Worm (Caenorhabditis elegans) whole organism, late embryonic: ENCODE results near the gene T01D1.7.

Experiments
- C38D4.7 ChIP-seq: fragments of 200-800 bp; sonication (Bioruptor generic); optimal IDR thresholded peaks from 2 replicates; lab custom pipeline; 2018; ENCODE audit warnings: mild to moderate bottlenecking, missing genetic modification characterization, moderate library complexity, missing compliant biosample characterization
- K02D7.2 ChIP-seq: sonication (generic microtip); optimal IDR thresholded peaks from 2 replicates; lab custom pipeline; 2017; ENCODE audit warnings: mild to moderate bottlenecking, missing genetic modification characterization, missing compliant biosample characterization
- K09A11.1 ChIP-seq: sonication (generic microtip); optimal IDR thresholded peaks from 2 replicates; lab custom pipeline; 2017; ENCODE audit warnings: antibody characterized with exemption, mild to moderate bottlenecking, missing genetic modification characterization, missing compliant biosample characterization; ENCODE audit not compliant: insufficient read depth
- ahr-1 ChIP-seq: sonication (generic microtip); optimal IDR thresholded peaks from 2 replicates; lab custom pipeline; 2016; ENCODE audit warnings: missing genetic modification characterization, missing compliant biosample characterization
- ama-1 ChIP-seq: fragments of 150-350 bp; optimal IDR thresholded peaks from 2 replicates; lab custom pipeline; 2014
- ceh-18 ChIP-seq: sonication (generic microtip); optimal IDR thresholded peaks from 2 replicates; lab custom pipeline; 2016; ENCODE audit warnings: missing genetic modification characterization, missing compliant biosample characterization
- ceh-19 ChIP-seq: fragments of 200-800 bp; sonication (Bioruptor generic); optimal IDR thresholded peaks from 2 replicates; lab custom pipeline; 2018; ENCODE audit warnings: mild to moderate bottlenecking, missing genetic modification characterization, missing compliant biosample characterization
- ceh-2 ChIP-seq: sonication (generic microtip); optimal IDR thresholded peaks from 2 replicates; lab custom pipeline; 2016; ENCODE audit warnings: missing genotype, missing genetic modification characterization, missing compliant biosample characterization
- ceh-22 ChIP-seq: sonication (generic microtip); optimal IDR thresholded peaks from 2 replicates; lab custom pipeline; 2017; ENCODE audit warnings: missing biosample characterization, missing genetic modification characterization
- elt-2 ChIP-seq: sonication (generic microtip); optimal IDR thresholded peaks from 2 replicates; lab custom pipeline; 2016; ENCODE audit warnings: missing genetic modification reagents, missing genetic modification characterization, missing compliant biosample characterization
- elt-4 ChIP-seq: sonication (generic microtip); optimal IDR thresholded peaks from 2 replicates; lab custom pipeline; 2016; ENCODE audit warnings: missing genetic modification characterization, missing compliant biosample characterization
- ets-4 ChIP-seq: sonication (generic microtip); optimal IDR thresholded peaks from 2 replicates; lab custom pipeline; 2016; ENCODE audit warnings: missing genetic modification characterization, missing compliant biosample characterization
- eyg-1 ChIP-seq: sonication (generic microtip); optimal IDR thresholded peaks from 2 replicates; lab custom pipeline; 2016; ENCODE audit warnings: missing genotype, missing genetic modification characterization, missing compliant biosample characterization
- fax-1 ChIP-seq: sonication (generic microtip); optimal IDR thresholded peaks from 2 replicates; lab custom pipeline; 2016; ENCODE audit warnings: missing genotype, missing genetic modification characterization, missing compliant biosample characterization
- fkh-10 ChIP-seq: fragments of 150-350 bp; optimal IDR thresholded peaks from 2 replicates; lab custom pipeline; 2014; ENCODE audit warnings: missing biosample characterization, missing genetic modification reagents, missing genetic modification characterization
- gmeb-2 ChIP-seq: sonication (generic microtip); optimal IDR thresholded peaks from 2 replicates; lab custom pipeline; 2016; ENCODE audit warnings: missing genetic modification characterization, inconsistent platforms, missing compliant biosample characterization
- hlh-30 ChIP-seq: sonication (generic microtip); optimal IDR thresholded peaks from 2 replicates; lab custom pipeline; 2017; ENCODE audit warnings: antibody characterized with exemption, missing genetic modification characterization, missing compliant biosample characterization; ENCODE audit not compliant: insufficient read depth
- hlh-6 ChIP-seq: sonication (generic microtip); optimal IDR thresholded peaks from 2 replicates; lab custom pipeline; 2016; ENCODE audit warnings: missing genotype, missing genetic modification characterization, missing compliant biosample characterization
- hlh-8 ChIP-seq: sonication (generic microtip); optimal IDR thresholded peaks from 2 replicates; lab custom pipeline; 2016; ENCODE audit warnings: missing genotype, missing genetic modification characterization, missing compliant biosample characterization
- lim-6 ChIP-seq: sonication (generic microtip); optimal IDR thresholded peaks from 2 replicates; lab custom pipeline; 2016; ENCODE audit warnings: missing genetic modification characterization, missing compliant biosample characterization
- madf-2 ChIP-seq: sonication (generic microtip); optimal IDR thresholded peaks from 2 replicates; lab custom pipeline; 2017; ENCODE audit warnings: missing genetic modification characterization, missing compliant biosample characterization
- mec-3 ChIP-seq: sonication (generic microtip); optimal IDR thresholded peaks from 2 replicates; lab custom pipeline; 2016; ENCODE audit warnings: borderline replicate concordance, missing genetic modification characterization, missing compliant biosample characterization
- nfya-1 ChIP-seq: sonication (generic microtip); optimal IDR thresholded peaks from 2 replicates; lab custom pipeline; 2017; ENCODE audit warnings: missing genetic modification characterization, mild to moderate bottlenecking, missing compliant biosample characterization, antibody characterized with exemption, moderate library complexity
- nhr-11 ChIP-seq: fragments of 150-350 bp; optimal IDR thresholded peaks from 2 replicates; lab custom pipeline; 2014; ENCODE audit warnings: missing biosample characterization, missing genetic modification characterization
- nhr-232 ChIP-seq: sonication (generic microtip); optimal IDR thresholded peaks from 2 replicates; lab custom pipeline; 2016; ENCODE audit warnings: missing genetic modification characterization, missing compliant biosample characterization
- odd-2 ChIP-seq: sonication (generic microtip); optimal IDR thresholded peaks from 2 replicates; lab custom pipeline; 2017; ENCODE audit warnings: antibody characterized with exemption, mild to moderate bottlenecking, missing genetic modification characterization, missing compliant biosample characterization
- pha-2 ChIP-seq: sonication (generic microtip); optimal IDR thresholded peaks from 2 replicates; lab custom pipeline; 2017; ENCODE audit warnings: mild to moderate bottlenecking, missing genetic modification characterization, missing compliant biosample characterization
- tbx-7 ChIP-seq: sonication (generic microtip); optimal IDR thresholded peaks from 2 replicates; lab custom pipeline; 2016; ENCODE audit warnings: missing genotype, missing genetic modification characterization, missing compliant biosample characterization
- unc-3 ChIP-seq, 2 experiments: fragments of 200-800 bp in 1 of 2; sonication (Bioruptor generic) in 1 of 2; sonication (generic microtip) in 1 of 2; conservative IDR thresholded peaks in 1 of 2; optimal IDR thresholded peaks in 1 of 2; 2 replicates each; pipeline versions ENCODE4 v1.3.6 to Lab custom; 2016 to 2022; ENCODE audit warnings: missing compliant biosample characterization in 2 of 2, missing genetic modification characterization in 2 of 2, missing genetic modification reagents in 1 of 2
- unc-42 ChIP-seq: sonication (generic microtip); optimal IDR thresholded peaks from 2 replicates; lab custom pipeline; 2016; ENCODE audit warnings: missing genotype, missing genetic modification characterization, missing compliant biosample characterization
- unc-55 ChIP-seq: sonication (generic microtip); optimal IDR thresholded peaks from 2 replicates; lab custom pipeline; 2017; ENCODE audit warnings: missing biosample characterization, missing genetic modification reagents, missing genetic modification characterization
- unc-86 ChIP-seq: sonication (generic microtip); optimal IDR thresholded peaks from 2 replicates; lab custom pipeline; 2016; ENCODE audit warnings: missing genetic modification characterization, missing compliant biosample characterization
- zip-5 ChIP-seq: sonication (generic microtip); optimal IDR thresholded peaks from 2 replicates; lab custom pipeline; 2016; ENCODE audit warnings: missing genetic modification characterization, missing compliant biosample characterization
- ztf-16 ChIP-seq: sonication (generic microtip); optimal IDR thresholded peaks from 2 replicates; lab custom pipeline; 2017; ENCODE audit warnings: missing genetic modification characterization, missing compliant biosample characterization

T01D1.7 gene

ce11 chrII:194458-194857 lies 20.9 kb upstream of the T01D1.7 start, which contains the start of gene abu-11:
Gene abu-11, minus strand, starts transcription at chrII:194558.
- TF ChIP-seq nhr-11 (tag; lab: Kevin White, UChicago) (no peak), odd-2 (tag; lab: Kevin White, UChicago) (no peak), mec-3 (no peak), gmeb-2 (tag; lab: Kevin White, UChicago) (no peak), K09A11.1 (no peak), K02D7.2 (tag; lab: Kevin White, UChicago) (no peak), unc-55 (GFP tag; lab: Kevin White, UChicago) (no peak), zip-5 (no peak), unc-42 (tag; lab: Kevin White, UChicago) (no peak), elt-4 (tag; lab: Kevin White, UChicago) (no peak)

ce11 chrII:192584-192983 lies 19.0 kb upstream of the T01D1.7 start:
- TF ChIP-seq ceh-22 (no peak), fax-1 (no peak), hlh-6 (no peak), ets-4 (tag; lab: Kevin White, UChicago) (no peak), ceh-19 (no peak), ceh-2 (tag; lab: Kevin White, UChicago) (no peak), ztf-16 (tag; lab: Kevin White, UChicago) (no peak), eyg-1 (no peak), hlh-30 (tag; lab: Kevin White, UChicago) (no peak), K09A11.1 (no peak), nhr-232 (no peak), pha-2 (tag; lab: Kevin White, UChicago) (no peak), unc-55 (GFP tag; lab: Kevin White, UChicago) (no peak), unc-3 (GFP tag; conservative IDR thresholded peaks at IDR 0.05; lab: Robert Waterston, UW) (no peak), unc-3 (tag; optimal IDR thresholded peaks at IDR 0.05; lab: Kevin White, UChicago) (no peak), fkh-10 (no peak)

- TF ChIP-seq tbx-7 (no peak), ahr-1 (tag; lab: Kevin White, UChicago) (no peak), fax-1 (no peak), madf-2 (tag; lab: Kevin White, UChicago) (no peak), hlh-8 (tag; lab: Kevin White, UChicago) (no peak), ceh-18 (tag; lab: Kevin White, UChicago) (no peak), ets-4 (tag; lab: Kevin White, UChicago) (no peak), K02D7.2 (tag; lab: Kevin White, UChicago) (no peak), ztf-16 (tag; lab: Kevin White, UChicago) (no peak), ceh-2 (tag; lab: Kevin White, UChicago) (no peak), ceh-22 (no peak), pha-2 (tag; lab: Kevin White, UChicago) (no peak), lim-6 (tag; lab: Kevin White, UChicago) (no peak)
Observed at ce11 chrII:188967-189366, 15.4 kb upstream of the T01D1.7 start, which contains the start of gene T01D1.5. Gene T01D1.5, minus strand, starts transcription at chrII:189067.

- no peak for TF ChIP-seq tbx-7
- TF ChIP-seq K09A11.1: no peak
- peak; percentile 70 for TF ChIP-seq elt-2 (tag; lab: Kevin White, UChicago)
- no peak for TF ChIP-seq ama-1 (lab: Kevin White, UChicago)
- no peak for TF ChIP-seq ceh-22
- TF ChIP-seq nfya-1 (tag; lab: Kevin White, UChicago): no peak
- TF ChIP-seq unc-86 (tag; lab: Kevin White, UChicago): no peak
Observed at ce11 chrII:186504-186903, 12.9 kb upstream of the T01D1.7 start, which contains the start of gene T01D1.8. Gene T01D1.8, plus strand, starts transcription at chrII:186739.

ce11 chrII:178993-179392 lies 5.4 kb upstream of the T01D1.7 start, which contains the start of gene T01D1.4:
Gene T01D1.4, minus strand, starts transcription at chrII:179093.
- TF ChIP-seq C38D4.7 (no peak), ahr-1 (tag; lab: Kevin White, UChicago) (no peak), hlh-8 (tag; lab: Kevin White, UChicago) (no peak)
